Worm (Caenorhabditis elegans) whole organism, L3 larva: Measurements from ENCODE around the gene dnj-9.

ENCODE experiments used
- ZK546.5 ChIP-seq: sonication (generic microtip); optimal IDR thresholded peaks from 2 replicates; lab custom pipeline; 2017; ENCODE audit warnings: missing biosample characterization, missing genetic modification characterization
- aly-2 ChIP-seq: fragments of 150-350 bp; optimal IDR thresholded peaks from 2 replicates; lab custom pipeline; 2014; ENCODE audit warnings: missing biosample characterization, missing genetic modification characterization
- elt-2 ChIP-seq: sonication (generic microtip); optimal IDR thresholded peaks from 2 replicates; lab custom pipeline; 2016; ENCODE audit warnings: missing genetic modification reagents, mild to moderate bottlenecking, missing genetic modification characterization, missing compliant biosample characterization
- nhr-12 ChIP-seq: fragments of 150-350 bp; optimal IDR thresholded peaks from 2 replicates; lab custom pipeline; 2014; ENCODE audit warnings: missing biosample characterization, missing genetic modification characterization
- unc-39 ChIP-seq: sonication (generic microtip); optimal IDR thresholded peaks from 4 replicates; lab custom pipeline; 2017; ENCODE audit warnings: missing biosample characterization, missing genetic modification characterization

DNA sequence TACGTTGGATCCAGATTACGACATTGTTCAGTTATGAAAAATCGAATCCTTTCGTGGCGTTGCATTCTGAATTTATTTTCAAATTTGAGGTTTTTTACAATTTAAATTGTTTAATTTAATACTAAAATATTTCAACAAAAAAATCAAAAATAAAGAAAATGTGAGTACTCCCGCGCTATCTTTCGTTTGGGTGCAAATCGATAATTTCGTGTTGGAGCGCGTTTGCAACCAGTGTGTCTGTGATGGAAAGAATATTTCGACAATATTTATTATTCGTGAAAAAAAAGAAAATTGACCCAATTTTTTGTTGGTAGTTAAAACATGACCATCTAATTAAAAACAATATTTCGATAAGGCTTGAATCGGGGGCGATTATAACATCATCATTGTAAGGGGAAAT is 50.2 kb downstream of the dnj-9 start, which contains the start of gene R05F9.9:
- TF ChIP-seq elt-2 (tag; lab: Kevin White, UChicago): peak; percentile 64
- no peak for TF ChIP-seq aly-2 (tag; lab: Kevin White, UChicago)
- TF ChIP-seq nhr-12 (tag; lab: Kevin White, UChicago): no peak
- TF ChIP-seq ZK546.5 (tag; lab: Kevin White, UChicago): no peak
- no peak for TF ChIP-seq unc-39 (tag; lab: Kevin White, UChicago)
